Fruit fly (Drosophila melanogaster): ENCODE measurements around the gene Naa20B.

Gene Naa20B

DNA sequence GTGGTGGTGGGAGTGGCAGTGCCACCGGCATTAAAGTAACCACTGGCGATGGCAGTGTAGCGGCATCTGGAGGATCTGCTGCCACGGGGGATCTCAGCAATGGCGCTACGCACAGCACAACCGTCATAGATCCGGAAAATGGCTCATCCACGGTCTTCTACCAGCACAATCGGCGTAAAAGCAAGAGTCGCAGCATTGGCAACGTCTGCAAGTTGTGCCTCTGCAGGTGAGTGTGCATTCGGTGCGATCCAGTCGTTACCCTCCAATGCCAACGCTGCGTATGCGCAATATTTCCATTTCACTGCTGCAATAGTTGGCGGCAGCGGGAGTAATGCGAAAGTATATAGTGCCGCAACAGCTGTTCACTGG, 33.8 kb downstream of the Naa20B start (continued):
- no peak for TF ChIP-seq CG10147 (GFP tag; optimal IDR thresholded peaks at IDR 0.05)
- TF ChIP-seq hb (GFP tag; IDR thresholded peaks at IDR 0.05; ENCODE audit: partially characterized antibody), result no peak
- no peak for TF ChIP-seq toy (GFP tag; IDR thresholded peaks at IDR 0.05)
- no peak for TF ChIP-seq CG7745 (tag; optimal IDR thresholded peaks at IDR 0.05)
- TF ChIP-seq sd (tag; optimal IDR thresholded peaks at IDR 0.05), result no peak
- no peak for TF ChIP-seq CG2129 (GFP tag; IDR thresholded peaks at IDR 0.05; ENCODE audit: partially characterized antibody)
- no peak for TF ChIP-seq scrt (GFP tag; optimal IDR thresholded peaks at IDR 0.05)
- TF ChIP-seq CG15479 (GFP tag; optimal IDR thresholded peaks at IDR 0.05), result no peak
- TF ChIP-seq run (tag; optimal IDR thresholded peaks at IDR 0.05), result no peak
- no peak for TF ChIP-seq Asciz (GFP tag; optimal IDR thresholded peaks at IDR 0.05)
- 0 out of 4 replicates have a peak, but pooled peaks have one; percentile 2 for TF ChIP-seq chinmo (GFP tag; IDR thresholded peaks at IDR 0.05; ENCODE audit: partially characterized antibody)
- no peak for TF ChIP-seq ara (GFP tag; IDR thresholded peaks at IDR 0.05)
- TF ChIP-seq Jarid2 (GFP tag; optimal IDR thresholded peaks at IDR 0.05), result peak; percentile 51
- TF ChIP-seq CG34376 (GFP tag; optimal IDR thresholded peaks at IDR 0.05), result no peak
- TF ChIP-seq org-1 (GFP tag; optimal IDR thresholded peaks at IDR 0.05), result peak; percentile 41
- no peak for TF ChIP-seq CG4854 (GFP tag; optimal IDR thresholded peaks at IDR 0.05)
- TF ChIP-seq stwl (tag; optimal IDR thresholded peaks at IDR 0.05), result no peak
- TF ChIP-seq Hr39 (optimal IDR thresholded peaks at IDR 0.05), result no peak
- 0 out of 2 replicates have a peak, but pooled peaks have one; percentile 5 for TF ChIP-seq Nf-YA (GFP tag; IDR thresholded peaks at IDR 0.05)
- TF ChIP-seq stc (GFP tag; IDR thresholded peaks at IDR 0.05), result no peak
- no peak for TF ChIP-seq CG12219 (GFP tag; optimal IDR thresholded peaks at IDR 0.05)
- TF ChIP-seq Doc3 (GFP tag; IDR thresholded peaks at IDR 0.05; ENCODE audit: partially characterized antibody), result no peak
- 0 out of 3 replicates have a peak, but pooled peaks have one; percentile 1 for TF ChIP-seq ci (GFP tag; IDR thresholded peaks at IDR 0.05)
- TF ChIP-seq kah (GFP tag; optimal IDR thresholded peaks at IDR 0.05), result no peak
- no peak for TF ChIP-seq lab (GFP tag; optimal IDR thresholded peaks at IDR 0.05)
- TF ChIP-seq trem (tag; optimal IDR thresholded peaks at IDR 0.05), result no peak
- TF ChIP-seq CG12659 (GFP tag; optimal IDR thresholded peaks at IDR 0.05), result peak; percentile 21
- no peak for TF ChIP-seq Opbp (GFP tag; IDR thresholded peaks at IDR 0.05; ENCODE audit: partially characterized antibody)
- TF ChIP-seq CG11398 (GFP tag; optimal IDR thresholded peaks at IDR 0.05), result no peak
- TF ChIP-seq CG2678 (tag; optimal IDR thresholded peaks at IDR 0.05), result no peak
- TF ChIP-seq ham (GFP tag; IDR thresholded peaks at IDR 0.05), result no peak
- TF ChIP-seq HmgD (GFP tag; optimal IDR thresholded peaks at IDR 0.05), result no peak
- no peak for TF ChIP-seq MESR4 (GFP tag; optimal IDR thresholded peaks at IDR 0.05)
- no peak for TF ChIP-seq chn (GFP tag; optimal IDR thresholded peaks at IDR 0.05)
- no peak for TF ChIP-seq bowl (GFP tag; IDR thresholded peaks at IDR 0.05)
- TF ChIP-seq Lhr (GFP tag; optimal IDR thresholded peaks at IDR 0.05), result no peak
- TF ChIP-seq B-H1 (GFP tag; IDR thresholded peaks at IDR 0.05), result 0 out of 3 replicates have a peak, but pooled peaks have one; percentile 23
- TF ChIP-seq h (optimal IDR thresholded peaks at IDR 0.05), result no peak
- no peak for TF ChIP-seq CHES-1-like (GFP tag; optimal IDR thresholded peaks at IDR 0.05)
- no peak for TF ChIP-seq tna (GFP tag; IDR thresholded peaks at IDR 0.05; ENCODE audit: partially characterized antibody)
- no peak for TF ChIP-seq lilli (GFP tag; optimal IDR thresholded peaks at IDR 0.05)
- TF ChIP-seq CG3726 (GFP tag; IDR thresholded peaks at IDR 0.05), result 0 out of 3 replicates have a peak, but pooled peaks have one; percentile 21
- no peak for TF ChIP-seq CG15011 (GFP tag; optimal IDR thresholded peaks at IDR 0.05)
- peak; percentile 4 for TF ChIP-seq Nf-YC (tag; optimal IDR thresholded peaks at IDR 0.05)
- TF ChIP-seq rib (GFP tag; IDR thresholded peaks at IDR 0.05), result no peak
- TF ChIP-seq Fer1 (GFP tag; optimal IDR thresholded peaks at IDR 0.05), result no peak
- TF ChIP-seq trh (GFP tag; optimal IDR thresholded peaks at IDR 0.05), result no peak
- no peak for TF ChIP-seq CG12104 (GFP tag; optimal IDR thresholded peaks at IDR 0.05)
- peak; percentile 21 for TF ChIP-seq shn (GFP tag; optimal IDR thresholded peaks at IDR 0.05)
- TF ChIP-seq Dip2 (GFP tag; IDR thresholded peaks at IDR 0.05), result no peak
- no peak for TF ChIP-seq CG3065 (GFP tag; optimal IDR thresholded peaks at IDR 0.05)

Data from whole organism, embryonic.